Fruit fly (Drosophila melanogaster): ENCODE data around the gene Alg10.

Alg10 gene

dm6 chr3L:11205608-11206336 is 41.0 kb downstream of the Alg10 start, which contains the start of gene Plod (continued):
- peak; percentile 28; the same call in 1 of the 2 replicates for TF ChIP-seq CG3847 (GFP tag; IDR thresholded peaks at IDR 0.05)
- TF ChIP-seq ttk (GFP tag; IDR thresholded peaks at IDR 0.05) = no peak
- TF ChIP-seq dimm (GFP tag; IDR thresholded peaks at IDR 0.05) = no peak
- TF ChIP-seq sqz (GFP tag; optimal IDR thresholded peaks at IDR 0.05) = peak; percentile 55
- peak; percentile 15 for TF ChIP-seq D19A (tag; optimal IDR thresholded peaks at IDR 0.05)
- no peak for TF ChIP-seq CG3838 (GFP tag; optimal IDR thresholded peaks at IDR 0.05)
- TF ChIP-seq mam (GFP tag; optimal IDR thresholded peaks at IDR 0.05) = no peak
- TF ChIP-seq Mad (GFP tag; optimal IDR thresholded peaks at IDR 0.05) = peak; percentile 51
- peak; percentile 44 for TF ChIP-seq Bteb2 (GFP tag; optimal IDR thresholded peaks at IDR 0.05)
- peak; percentile 44 for TF ChIP-seq Ets65A (GFP tag)
- TF ChIP-seq HmgD (GFP tag; optimal IDR thresholded peaks at IDR 0.05) = peak; percentile 23
- TF ChIP-seq ro (GFP tag; IDR thresholded peaks at IDR 0.05) = no peak
- TF ChIP-seq nerfin-1 (tag; optimal IDR thresholded peaks at IDR 0.05) = peak; percentile 22
- peak; percentile 19 for TF ChIP-seq Six4 (GFP tag; optimal IDR thresholded peaks at IDR 0.05)
- TF ChIP-seq wdn (GFP tag; IDR thresholded peaks at IDR 0.05) = no peak
- TF ChIP-seq Chrac-16 (GFP tag; optimal IDR thresholded peaks at IDR 0.05) = peak; percentile 32
- peak; percentile 30 for TF ChIP-seq CG4424 (GFP tag; optimal IDR thresholded peaks at IDR 0.05)
- peak; percentile 59 for TF ChIP-seq tgo (GFP tag; IDR thresholded peaks at IDR 0.05)
- 0 out of 3 replicates have a peak, but pooled peaks have one; percentile 29 for TF ChIP-seq CG2889 (GFP tag; IDR thresholded peaks at IDR 0.05)
- TF ChIP-seq CG8089 (GFP tag; optimal IDR thresholded peaks at IDR 0.05) = no peak
- no peak for TF ChIP-seq tna (GFP tag; IDR thresholded peaks at IDR 0.05; ENCODE audit: partially characterized antibody)
- TF ChIP-seq fd3F (GFP tag; optimal IDR thresholded peaks at IDR 0.05) = peak; percentile 18
- TF ChIP-seq CG12942 (GFP tag; optimal IDR thresholded peaks at IDR 0.05) = peak; percentile 40
- TF ChIP-seq CG13424 (tag; optimal IDR thresholded peaks at IDR 0.05) = peak; percentile 56
- TF ChIP-seq rib (GFP tag; IDR thresholded peaks at IDR 0.05) = peak; percentile 60; the same call in 1 of the 2 replicates
- peak; percentile 55 for TF ChIP-seq lilli (GFP tag; optimal IDR thresholded peaks at IDR 0.05)
- peak; percentile 66 for TF ChIP-seq CG31441 (GFP tag; IDR thresholded peaks at IDR 0.05)
- no peak for TF ChIP-seq CG4730 (GFP tag; IDR thresholded peaks at IDR 0.05)
- no peak for TF ChIP-seq pnt (GFP tag; optimal IDR thresholded peaks at IDR 0.05)
- peak; percentile 17 for TF ChIP-seq CG1233 (GFP tag; optimal IDR thresholded peaks at IDR 0.05)
- no peak for TF ChIP-seq CG10274 (GFP tag; optimal IDR thresholded peaks at IDR 0.05)
- TF ChIP-seq aop (GFP tag; IDR thresholded peaks at IDR 0.05) = no peak
- peak; percentile 98 for TF ChIP-seq insv (GFP tag; optimal IDR thresholded peaks at IDR 0.05)
- TF ChIP-seq Mrtf (GFP tag; IDR thresholded peaks at IDR 0.05) = peak; percentile 40; the same call in 1 of the 3 replicates
- TF ChIP-seq Awh (GFP tag; IDR thresholded peaks at IDR 0.05) = peak; percentile 39; the same call in 1 of the 2 replicates
- TF ChIP-seq CG7839 (tag; optimal IDR thresholded peaks at IDR 0.05) = peak; percentile 65
- peak; percentile 29 to 67 for TF ChIP-seq Hr51 (GFP tag; optimal IDR thresholded peaks at IDR 0.05)
- no peak for TF ChIP-seq slp2 (GFP tag; optimal IDR thresholded peaks at IDR 0.05)
- peak; percentile 34 for TF ChIP-seq Dp (GFP tag; optimal IDR thresholded peaks at IDR 0.05)
- peak; percentile 43; the same call in 1 of the 3 replicates for TF ChIP-seq otp (GFP tag; IDR thresholded peaks at IDR 0.05)
- TF ChIP-seq cg (GFP tag; optimal IDR thresholded peaks at IDR 0.05) = no peak
- peak; percentile 81 for TF ChIP-seq Med (GFP tag)
- TF ChIP-seq CG12236 (GFP tag; optimal IDR thresholded peaks at IDR 0.05) = no peak
- no peak for TF ChIP-seq CG9817 (tag; optimal IDR thresholded peaks at IDR 0.05)
- peak; percentile 81 for TF ChIP-seq row (GFP tag; IDR thresholded peaks at IDR 0.05)
- TF ChIP-seq Pdp1 (GFP tag; optimal IDR thresholded peaks at IDR 0.05) = peak in 1 of 2 experiments; percentile 61
- peak; percentile 23 for TF ChIP-seq CG10654 (GFP tag; optimal IDR thresholded peaks at IDR 0.05)
- 0 out of 2 replicates have a peak, but pooled peaks have one; percentile 8 for TF ChIP-seq CG32772 (GFP tag; IDR thresholded peaks at IDR 0.05)
- TF ChIP-seq ase (GFP tag; IDR thresholded peaks at IDR 0.05) = no peak
- TF ChIP-seq nmo (GFP tag; optimal IDR thresholded peaks at IDR 0.05) = peak; percentile 75

Data from whole organism, embryonic.